Worm (Caenorhabditis elegans) whole organism, L4 larva: ENCODE results near the gene nhr-285.

Experiments
- dmd-8 ChIP-seq: fragments of 200-800 bp; sonication (Bioruptor generic); IDR thresholded peaks from 2 replicates; pipeline ENCODE4 v1.3.6; 2022; ENCODE audit warnings: missing genetic modification characterization, missing compliant biosample characterization
- mdl-1 ChIP-seq, 2 experiments: fragments of 150-350 bp in 1 of 2; sonication (generic microtip) in 1 of 2; optimal IDR thresholded peaks; 2 replicates each; lab custom pipeline; 2014 to 2017; ENCODE audit warnings: missing biosample characterization in 2 of 2, missing genetic modification characterization in 2 of 2
- mep-1 ChIP-seq: fragments of 150-350 bp; sonication (generic microtip); optimal IDR thresholded peaks from 3 replicates; lab custom pipeline; 2014; ENCODE audit warnings: missing biosample characterization, missing genetic modification characterization
- nhr-11 ChIP-seq: fragments of 150-350 bp; optimal IDR thresholded peaks from 2 replicates; lab custom pipeline; 2014; ENCODE audit warnings: missing biosample characterization, missing genetic modification characterization
- nhr-42 ChIP-seq: fragments of 200-800 bp; sonication (Bioruptor generic); IDR thresholded peaks from 2 replicates; pipeline ENCODE4 v1.3.6; 2022; ENCODE audit warnings: missing genetic modification characterization, missing compliant biosample characterization

- no peak for TF ChIP-seq mdl-1 (tag; optimal IDR thresholded peaks at IDR 0.05; lab: Kevin White, UChicago)
- no peak for TF ChIP-seq nhr-42 (GFP tag; lab: Robert Waterston, UW)
- TF ChIP-seq dmd-8 (GFP tag; lab: Robert Waterston, UW) = no peak
- no peak for TF ChIP-seq mep-1 (tag; lab: Kevin White, UChicago)
- TF ChIP-seq nhr-11 (tag; lab: Kevin White, UChicago) = no peak
Measured at ce11 chrV:15782494-15782893, 3.5 kb upstream of the nhr-285 start, which contains the start of gene T26E4.3.
